Fruit fly (Drosophila melanogaster) whole organism, embryonic: ENCODE data around the gene CG17108.
A peak's percentile ranks its signal among the peaks of the same experiment; 100 is the strongest.

Source experiments
- BEAF-32 ChIP-seq: fragments of 200-800 bp; sonication (Bioruptor generic); optimal IDR thresholded peaks from 3 replicates; lab custom pipeline; 2017; ENCODE audit warnings: missing biosample characterization, missing genetic modification characterization, mild to moderate bottlenecking, moderate library complexity, missing genetic modification reagents
- Bgb ChIP-seq: fragments of 200-800 bp; sonication (Bioruptor generic); IDR thresholded peaks from 2 replicates; pipeline ENCODE4 v1.3.6; 2022; ENCODE audit warnings: missing biosample characterization, missing genetic modification characterization; ENCODE audit not compliant: partially characterized antibody
- CG12659 ChIP-seq: fragments of 200-800 bp; sonication (Bioruptor generic); optimal IDR thresholded peaks from 3 replicates; lab custom pipeline; 2017; ENCODE audit warnings: mild to moderate bottlenecking, missing biosample characterization, missing genetic modification reagents, missing genetic modification characterization
- CG13424 ChIP-seq: fragments of 200-800 bp; sonication (Bioruptor generic); optimal IDR thresholded peaks from 2 replicates; lab custom pipeline; 2019; ENCODE audit warnings: missing biosample characterization, mild to moderate bottlenecking, missing genetic modification characterization, moderate library complexity
- CG13894 ChIP-seq: fragments of 200-800 bp; sonication (Bioruptor generic); optimal IDR thresholded peaks from 3 replicates; lab custom pipeline; 2018; ENCODE audit warnings: missing biosample characterization, mild to moderate bottlenecking, missing genetic modification characterization, moderate library complexity
- CG14860 ChIP-seq: fragments of 200-800 bp; sonication (Bioruptor generic); IDR thresholded peaks from 3 replicates; pipeline ENCODE4 v1.3.6; 2022; ENCODE audit warnings: missing biosample characterization, missing genetic modification characterization; ENCODE audit not compliant: partially characterized antibody
- CG15514 ChIP-seq: fragments of 200-800 bp; sonication (Bioruptor generic); optimal IDR thresholded peaks from 3 replicates; lab custom pipeline; 2017; ENCODE audit warnings: missing biosample characterization, missing genetic modification characterization, mild to moderate bottlenecking, moderate library complexity, missing genetic modification reagents
- CG15601 ChIP-seq: fragments of 200-800 bp; sonication (Bioruptor generic); optimal IDR thresholded peaks from 3 replicates; lab custom pipeline; 2019; ENCODE audit warnings: missing biosample characterization, mild to moderate bottlenecking, missing genetic modification characterization, moderate library complexity
- CG1603 ChIP-seq: fragments of 200-800 bp; sonication (Bioruptor generic); optimal IDR thresholded peaks from 2 replicates; lab custom pipeline; 2019; ENCODE audit warnings: missing biosample characterization, mild to moderate bottlenecking, missing genetic modification characterization, moderate library complexity
- CG17361 ChIP-seq: fragments of 200-800 bp; sonication (Bioruptor generic); IDR thresholded peaks from 3 replicates; pipeline ENCODE4 v1.3.6; 2022; ENCODE audit warnings: missing biosample characterization, missing genetic modification characterization
- CG17568 ChIP-seq: fragments of 200-800 bp; sonication (Bioruptor generic); optimal IDR thresholded peaks from 2 replicates; lab custom pipeline; 2018; ENCODE audit warnings: missing biosample characterization, mild to moderate bottlenecking, missing genetic modification characterization, moderate library complexity
- CG4282 ChIP-seq: fragments of 200-800 bp; sonication (Bioruptor generic); optimal IDR thresholded peaks from 2 replicates; lab custom pipeline; 2016; ENCODE audit warnings: missing biosample characterization, missing genetic modification characterization
- CG9437 ChIP-seq: fragments of 200-800 bp; sonication (Bioruptor generic); optimal IDR thresholded peaks from 2 replicates; lab custom pipeline; 2018; ENCODE audit warnings: missing biosample characterization, mild to moderate bottlenecking, missing genetic modification characterization
- CG9817 ChIP-seq: fragments of 200-800 bp; sonication (Bioruptor generic); optimal IDR thresholded peaks from 2 replicates; lab custom pipeline; 2018; ENCODE audit warnings: missing biosample characterization, mild to moderate bottlenecking, missing genetic modification characterization, moderate library complexity
- Dll ChIP-seq: fragments of 200-800 bp; sonication (Bioruptor generic); IDR thresholded peaks from 4 replicates; pipeline ENCODE4 v1.3.6; 2022; ENCODE audit warnings: missing biosample characterization, missing genetic modification characterization; ENCODE audit not compliant: partially characterized antibody
- Dp ChIP-seq: fragments of 200-800 bp; sonication (Bioruptor generic); optimal IDR thresholded peaks from 2 replicates; lab custom pipeline; 2018; ENCODE audit warnings: missing biosample characterization, mild to moderate bottlenecking, missing genetic modification characterization, moderate library complexity
- Dref ChIP-seq: fragments of 200-800 bp; sonication (Bioruptor generic); IDR thresholded peaks from 2 replicates; pipeline ENCODE4 v1.3.6; 2022; ENCODE audit warnings: missing biosample characterization, missing genetic modification characterization
- E2f2 ChIP-seq: fragments of 200-800 bp; sonication (Bioruptor generic); IDR thresholded peaks from 2 replicates; pipeline ENCODE4 v1.3.6; 2022; ENCODE audit warnings: missing biosample characterization, missing genetic modification characterization
- Ets97D ChIP-seq: fragments of 200-800 bp; sonication (Bioruptor generic); optimal IDR thresholded peaks from 3 replicates; lab custom pipeline; 2016; ENCODE audit warnings: missing biosample characterization, missing genetic modification characterization
- HLH4C ChIP-seq: fragments of 200-800 bp; sonication (Bioruptor generic); IDR thresholded peaks from 3 replicates; pipeline ENCODE4 v1.3.6; 2022; ENCODE audit warnings: missing biosample characterization, missing genetic modification characterization; ENCODE audit not compliant: partially characterized antibody
- Hr39 ChIP-seq: fragments of >200 bp; optimal IDR thresholded peaks from 2 replicates; lab custom pipeline; 2017
- Kr ChIP-seq: fragments of 200-800 bp; sonication (Bioruptor generic); optimal IDR thresholded peaks from 2 replicates; lab custom pipeline; 2017; ENCODE audit warnings: missing biosample characterization, mild to moderate bottlenecking, missing genetic modification characterization
- MESR4 ChIP-seq: fragments of 200-800 bp; sonication (Bioruptor generic); optimal IDR thresholded peaks from 2 replicates; lab custom pipeline; 2018; ENCODE audit warnings: missing biosample characterization, mild to moderate bottlenecking, missing genetic modification characterization, moderate library complexity
- Myb ChIP-seq: fragments of 200-800 bp; sonication (Bioruptor generic); optimal IDR thresholded peaks from 2 replicates; lab custom pipeline; 2016; ENCODE audit warnings: missing biosample characterization, missing genetic modification characterization
- Rfx ChIP-seq: fragments of 200-800 bp; sonication (Bioruptor generic); IDR thresholded peaks from 2 replicates; pipeline ENCODE4 v1.3.6; 2022; ENCODE audit warnings: missing biosample characterization, missing genetic modification characterization
- Spps ChIP-seq: fragments of 200-800 bp; sonication (Bioruptor generic); optimal IDR thresholded peaks from 2 replicates; lab custom pipeline; 2018; ENCODE audit warnings: missing biosample characterization, mild to moderate bottlenecking, missing genetic modification characterization
- amos ChIP-seq: fragments of 200-800 bp; sonication (Bioruptor generic); IDR thresholded peaks from 2 replicates; pipeline ENCODE4 v1.3.6; 2022; ENCODE audit warnings: missing biosample characterization, missing genetic modification characterization; ENCODE audit not compliant: partially characterized antibody
- bbx ChIP-seq: fragments of 200-800 bp; sonication (Bioruptor generic); IDR thresholded peaks from 2 replicates; pipeline ENCODE4 v1.3.6; 2022; ENCODE audit warnings: missing biosample characterization, missing genetic modification characterization; ENCODE audit not compliant: partially characterized antibody
- bigmax ChIP-seq: fragments of 200-800 bp; sonication (Bioruptor generic); optimal IDR thresholded peaks from 2 replicates; lab custom pipeline; 2018; ENCODE audit warnings: missing biosample characterization, mild to moderate bottlenecking, missing genetic modification characterization
- bsh ChIP-seq, 2 experiments: fragments of 200-800 bp; sonication (Bioruptor generic); optimal IDR thresholded peaks; 2 replicates each; lab custom pipeline; 2017 to 2018; ENCODE audit warnings: mild to moderate bottlenecking in 2 of 2, missing biosample characterization in 2 of 2, missing genetic modification characterization in 2 of 2, moderate library complexity in 1 of 2
- chinmo ChIP-seq: fragments of 200-800 bp; sonication (Bioruptor generic); IDR thresholded peaks from 4 replicates; pipeline ENCODE4 v1.3.6; 2022; ENCODE audit warnings: missing biosample characterization, missing genetic modification characterization; ENCODE audit not compliant: partially characterized antibody
- crp ChIP-seq, 2 experiments: fragments of 200-800 bp; sonication (Bioruptor generic); optimal IDR thresholded peaks; 2 replicates in 1 of 2; 3 replicates in 1 of 2; lab custom pipeline; 2017; ENCODE audit warnings: missing biosample characterization in 2 of 2, missing genetic modification characterization in 2 of 2, mild to moderate bottlenecking in 1 of 2, moderate library complexity in 1 of 2
- dati ChIP-seq: fragments of 200-800 bp; sonication (Bioruptor generic); IDR thresholded peaks from 2 replicates; pipeline ENCODE4 v1.3.6; 2022; ENCODE audit warnings: missing biosample characterization, missing genetic modification characterization
- ham ChIP-seq: fragments of 200-800 bp; sonication (Bioruptor generic); IDR thresholded peaks from 2 replicates; pipeline ENCODE4 v1.3.6; 2022; ENCODE audit warnings: missing biosample characterization, missing genetic modification characterization
- hb ChIP-seq: fragments of 200-800 bp; sonication (Bioruptor generic); IDR thresholded peaks from 3 replicates; pipeline ENCODE4 v1.3.6; 2022; ENCODE audit warnings: missing biosample characterization, missing genetic modification characterization; ENCODE audit not compliant: partially characterized antibody
- inv ChIP-seq: fragments of 200-800 bp; sonication (Bioruptor generic); IDR thresholded peaks from 2 replicates; pipeline ENCODE4 v1.3.6; 2022; ENCODE audit warnings: missing biosample characterization, missing genetic modification characterization; ENCODE audit not compliant: partially characterized antibody
- ken ChIP-seq: fragments of 200-800 bp; sonication (Bioruptor generic); IDR thresholded peaks from 3 replicates; pipeline ENCODE4 v1.3.6; 2022; ENCODE audit warnings: missing biosample characterization, missing genetic modification characterization
- knrl ChIP-seq: fragments of 200-800 bp; sonication (Bioruptor generic); IDR thresholded peaks from 3 replicates; pipeline ENCODE4 v1.3.6; 2022; ENCODE audit warnings: missing biosample characterization, missing genetic modification characterization; ENCODE audit not compliant: partially characterized antibody
- nerfin-2 ChIP-seq: fragments of 200-800 bp; sonication (Bioruptor generic); IDR thresholded peaks from 2 replicates; pipeline ENCODE4 v1.3.6; 2022; ENCODE audit warnings: missing biosample characterization, missing genetic modification characterization; ENCODE audit not compliant: partially characterized antibody
- oc ChIP-seq: fragments of 200-800 bp; sonication (Bioruptor generic); optimal IDR thresholded peaks from 2 replicates; lab custom pipeline; 2018; ENCODE audit warnings: missing biosample characterization, mild to moderate bottlenecking, missing genetic modification characterization, moderate library complexity
- pho ChIP-seq: fragments of 200-800 bp; sonication (Bioruptor generic); optimal IDR thresholded peaks from 2 replicates; lab custom pipeline; 2016; ENCODE audit warnings: missing biosample characterization, missing genetic modification characterization
- seq ChIP-seq: fragments of 200-800 bp; sonication (Bioruptor generic); IDR thresholded peaks from 2 replicates; pipeline ENCODE4 v1.3.6; 2022; ENCODE audit warnings: missing biosample characterization, missing genetic modification characterization
- stwl ChIP-seq: fragments of 200-800 bp; sonication (Bioruptor generic); optimal IDR thresholded peaks from 3 replicates; lab custom pipeline; 2018; ENCODE audit warnings: missing biosample characterization, mild to moderate bottlenecking, missing genetic modification characterization, moderate library complexity
- tgo ChIP-seq: fragments of 200-800 bp; sonication (Bioruptor generic); IDR thresholded peaks from 3 replicates; pipeline ENCODE4 v1.3.6; 2022; ENCODE audit warnings: missing biosample characterization, missing genetic modification characterization
- tup ChIP-seq: fragments of 200-800 bp; sonication (Bioruptor generic); optimal IDR thresholded peaks from 2 replicates; lab custom pipeline; 2016; ENCODE audit warnings: missing biosample characterization, mild to moderate bottlenecking, missing genetic modification characterization, moderate library complexity
- unc-4 ChIP-seq: fragments of 200-800 bp; sonication (Bioruptor generic); IDR thresholded peaks from 2 replicates; pipeline ENCODE4 v1.3.6; 2022; ENCODE audit warnings: missing biosample characterization, missing genetic modification characterization; ENCODE audit not compliant: partially characterized antibody
- zen ChIP-seq: fragments of 200-800 bp; sonication (Bioruptor generic); optimal IDR thresholded peaks from 3 replicates; lab custom pipeline; 2018; ENCODE audit warnings: missing biosample characterization, mild to moderate bottlenecking, missing genetic modification characterization, moderate library complexity

Gene CG17108

DNA sequence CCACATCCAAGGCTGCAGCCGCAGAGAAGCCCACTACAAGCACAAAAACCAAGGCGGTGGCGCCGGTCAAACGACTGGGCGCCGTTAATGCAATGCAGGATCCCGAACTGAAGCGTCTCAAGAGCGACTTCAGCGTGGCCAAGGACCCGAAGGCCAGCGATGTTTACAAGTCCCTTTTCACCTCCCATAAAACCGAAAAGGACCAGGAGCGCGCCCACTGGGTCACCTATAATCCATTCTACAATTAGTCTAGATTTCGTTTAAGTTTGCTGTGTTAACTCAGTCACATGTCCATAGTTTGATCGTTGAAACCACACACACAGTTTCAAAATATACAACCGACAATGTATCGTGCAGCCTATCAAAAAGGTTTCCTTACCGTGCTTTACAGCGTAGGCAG is 36.1 kb upstream of the CG17108 start, which contains the start of gene CG17118:
CG17118 (plus strand) TSS at position 301 of the 400 bp plus-strand sequence.
- TF ChIP-seq ham = no peak
- TF ChIP-seq ken (GFP tag; lab: Robert Waterston, UW) = no peak
- TF ChIP-seq Spps (tag; lab: Kevin White, UChicago) = no peak
- no peak for TF ChIP-seq bigmax
- no peak for TF ChIP-seq Hr39 (lab: Kevin White, UChicago)
- TF ChIP-seq zen (tag; lab: Kevin White, UChicago) = no peak

DNA sequence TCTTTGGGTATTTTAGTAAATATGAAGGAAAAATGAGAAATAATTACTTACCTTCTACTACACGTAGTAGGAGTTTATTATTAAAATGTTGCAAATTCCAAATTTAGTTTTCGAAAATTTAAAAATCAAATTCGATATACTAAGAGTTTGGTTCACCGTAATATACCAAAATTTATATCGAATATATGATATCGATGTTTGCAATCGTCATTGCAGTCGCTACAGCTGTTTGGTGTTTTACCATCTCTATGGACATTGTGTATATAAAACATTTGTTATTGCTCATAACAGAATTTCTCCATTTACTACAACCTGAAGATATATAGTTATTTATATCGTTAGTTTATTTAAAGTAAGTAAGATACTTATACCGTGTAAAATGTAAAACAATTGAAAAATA is 34.8 kb upstream of the CG17108 start, which contains the start of gene CG6443:
CG6443 (plus strand) TSS at position 228 of the 400 bp plus-strand sequence.
- TF ChIP-seq CG12659 (GFP tag; lab: Kevin White, UChicago) (peak; percentile 56), BEAF-32 (GFP tag; lab: Kevin White, UChicago) (peak; percentile 80), CG4282 (no peak), amos (peak; percentile 81), CG15601 (tag; lab: Kevin White, UChicago) (peak; percentile 16), pho (GFP tag; lab: Kevin White, UChicago) (no peak), inv (peak; percentile 51; the same call in 1 of the 2 replicates), knrl (GFP tag; lab: Robert Waterston, UW) (peak; percentile 63), crp (GFP tag; optimal IDR thresholded peaks at IDR 0.05; lab: Kevin White, UChicago) (peak; percentile 67 to 91), stwl (tag; lab: Kevin White, UChicago) (peak; percentile 89), Dp (GFP tag; lab: Kevin White, UChicago) (peak; percentile 86), CG17361 (GFP tag; lab: Robert Waterston, UW) (no peak), CG13424 (tag; lab: Kevin White, UChicago) (no peak), HLH4C (GFP tag; lab: Robert Waterston, UW) (peak; percentile 65), bsh (GFP tag; optimal IDR thresholded peaks at IDR 0.05; lab: Kevin White, UChicago) (no peak), hb (GFP tag; lab: Robert Waterston, UW) (0 out of 3 replicates have a peak, but pooled peaks have one; percentile 20), MESR4 (peak; percentile 30), unc-4 (GFP tag; lab: Robert Waterston, UW) (peak; percentile 84), chinmo (0 out of 4 replicates have a peak, but pooled peaks have one; percentile 10), CG17568 (no peak), nerfin-2 (GFP tag; lab: Robert Waterston, UW) (peak; percentile 75), CG9437 (GFP tag; lab: Kevin White, UChicago) (no peak), Kr (GFP tag; lab: Kevin White, UChicago) (no peak), seq (GFP tag; lab: Robert Waterston, UW) (no peak), tgo (GFP tag; lab: Robert Waterston, UW) (no peak), Myb (GFP tag; lab: Kevin White, UChicago) (peak; percentile 58), bbx (peak; percentile 68), CG14860 (GFP tag; lab: Robert Waterston, UW) (peak; percentile 67), CG9817 (tag; lab: Kevin White, UChicago) (no peak), Rfx (GFP tag; lab: Robert Waterston, UW) (no peak), oc (tag; lab: Kevin White, UChicago) (no peak), Ets97D (GFP tag; lab: Kevin White, UChicago) (peak; percentile 31), CG13894 (tag; lab: Kevin White, UChicago) (no peak), CG15514 (GFP tag; lab: Kevin White, UChicago) (peak; percentile 68), E2f2 (GFP tag; lab: Robert Waterston, UW) (peak; percentile 89), Dll (peak; percentile 89), Dref (GFP tag; lab: Robert Waterston, UW) (peak; percentile 86), tup (GFP tag; lab: Kevin White, UChicago) (no peak), Bgb (GFP tag; lab: Robert Waterston, UW) (peak; percentile 75), CG1603 (tag; lab: Kevin White, UChicago) (peak; percentile 27), dati (GFP tag; lab: Robert Waterston, UW) (no peak)
